Worm (Caenorhabditis elegans) whole organism, mixed stage, embryonic: ENCODE results near the gene C47D12.4.

ENCODE experiments used
- M03D4.4 ChIP-seq: sonication (generic microtip); optimal IDR thresholded peaks from 2 replicates; lab custom pipeline; 2017; ENCODE audit warnings: mild to moderate bottlenecking, missing genetic modification characterization, missing compliant biosample characterization
- bed-3 ChIP-seq: fragments of 200-800 bp; sonication (Bioruptor generic); optimal IDR thresholded peaks from 3 replicates; lab custom pipeline; 2018; ENCODE audit warnings: mild to moderate bottlenecking, missing genetic modification characterization, moderate library complexity, missing compliant biosample characterization
- blmp-1 ChIP-seq: fragments of 150-350 bp; optimal IDR thresholded peaks from 2 replicates; lab custom pipeline; 2014; ENCODE audit warnings: missing biosample characterization, missing genetic modification characterization
- ceh-39 ChIP-seq: fragments of 150-350 bp; optimal IDR thresholded peaks from 2 replicates; lab custom pipeline; 2014; ENCODE audit warnings: missing biosample characterization, missing genetic modification characterization
- ceh-43 ChIP-seq: fragments of 200-800 bp; sonication (Bioruptor generic); optimal IDR thresholded peaks from 2 replicates; lab custom pipeline; 2018; ENCODE audit warnings: mild to moderate bottlenecking, missing genetic modification characterization, moderate library complexity, missing compliant biosample characterization
- ceh-83 ChIP-seq: fragments of 200-800 bp; sonication (Bioruptor generic); optimal IDR thresholded peaks from 2 replicates; lab custom pipeline; 2018; ENCODE audit warnings: mild to moderate bottlenecking, missing genetic modification characterization, missing compliant biosample characterization
- ces-1 ChIP-seq: fragments of 150-350 bp; optimal IDR thresholded peaks from 2 replicates; lab custom pipeline; 2014; ENCODE audit warnings: missing biosample characterization, missing genetic modification reagents, missing genetic modification characterization
- cnd-1 ChIP-seq: fragments of 200-800 bp; sonication (Bioruptor generic); optimal IDR thresholded peaks from 2 replicates; lab custom pipeline; 2018; ENCODE audit warnings: mild to moderate bottlenecking, missing genetic modification characterization, missing compliant biosample characterization
- drap-1 ChIP-seq: fragments of 200-800 bp; sonication (Bioruptor generic); optimal IDR thresholded peaks from 3 replicates; lab custom pipeline; 2018; ENCODE audit warnings: mild to moderate bottlenecking, missing genetic modification characterization, missing compliant biosample characterization
- elt-1 ChIP-seq: sonication (generic microtip); optimal IDR thresholded peaks from 2 replicates; lab custom pipeline; 2017; ENCODE audit warnings: missing genetic modification characterization, mild to moderate bottlenecking, missing compliant biosample characterization, antibody characterized with exemption, moderate library complexity, borderline replicate concordance; ENCODE audit not compliant: insufficient read depth
- elt-3 ChIP-seq: fragments of 150-350 bp; optimal IDR thresholded peaks from 2 replicates; lab custom pipeline; 2014; ENCODE audit warnings: missing biosample characterization, missing genetic modification characterization
- flh-1 ChIP-seq: fragments of 200-800 bp; sonication (Bioruptor generic); optimal IDR thresholded peaks from 2 replicates; lab custom pipeline; 2018; ENCODE audit warnings: mild to moderate bottlenecking, missing genetic modification characterization, moderate library complexity, missing compliant biosample characterization
- ham-2 ChIP-seq: fragments of 200-800 bp; sonication (Bioruptor generic); optimal IDR thresholded peaks from 2 replicates; lab custom pipeline; 2018; ENCODE audit warnings: mild to moderate bottlenecking, missing genetic modification characterization, missing compliant biosample characterization
- hlh-1 ChIP-seq: fragments of 150-350 bp; optimal IDR thresholded peaks from 2 replicates; lab custom pipeline; 2014; ENCODE audit warnings: missing biosample characterization, missing genetic modification reagents, missing genetic modification characterization
- lin-13 ChIP-seq: fragments of 150-350 bp; optimal IDR thresholded peaks from 2 replicates; lab custom pipeline; 2014; ENCODE audit warnings: missing biosample characterization, missing genetic modification characterization
- lin-32 ChIP-seq: fragments of 200-800 bp; sonication (Bioruptor generic); optimal IDR thresholded peaks from 2 replicates; lab custom pipeline; 2018; ENCODE audit warnings: mild to moderate bottlenecking, missing genetic modification characterization, missing compliant biosample characterization
- lsy-2 ChIP-seq: fragments of 150-350 bp; optimal IDR thresholded peaks from 2 replicates; lab custom pipeline; 2014; ENCODE audit warnings: missing biosample characterization, missing genetic modification characterization
- mab-5 ChIP-seq: fragments of 150-350 bp; optimal IDR thresholded peaks from 2 replicates; lab custom pipeline; 2014; ENCODE audit warnings: missing biosample characterization, missing genetic modification characterization
- mep-1 ChIP-seq: fragments of 150-350 bp; optimal IDR thresholded peaks from 2 replicates; lab custom pipeline; 2017; ENCODE audit warnings: missing biosample characterization, missing genetic modification reagents, missing genetic modification characterization, inconsistent platforms
- mls-2 ChIP-seq: sonication (generic microtip); optimal IDR thresholded peaks from 2 replicates; lab custom pipeline; 2016; ENCODE audit warnings: mild to moderate bottlenecking, missing genetic modification characterization, moderate library complexity, missing compliant biosample characterization
- nhr-12 ChIP-seq: fragments of 150-350 bp; optimal IDR thresholded peaks from 2 replicates; lab custom pipeline; 2014; ENCODE audit warnings: missing biosample characterization, missing genetic modification characterization
- nhr-2 ChIP-seq: fragments of 150-350 bp; optimal IDR thresholded peaks from 2 replicates; lab custom pipeline; 2014; ENCODE audit warnings: missing biosample characterization, missing genetic modification characterization
- nhr-237 ChIP-seq: fragments of 150-350 bp; optimal IDR thresholded peaks from 2 replicates; lab custom pipeline; 2014; ENCODE audit warnings: missing biosample characterization, missing genetic modification characterization
- nhr-28 ChIP-seq: fragments of 150-350 bp; optimal IDR thresholded peaks from 2 replicates; lab custom pipeline; 2014; ENCODE audit warnings: missing biosample characterization, missing genetic modification characterization
- nhr-76 ChIP-seq: sonication (generic microtip); optimal IDR thresholded peaks from 2 replicates; lab custom pipeline; 2017; ENCODE audit warnings: missing biosample characterization, missing genetic modification characterization
- sem-2 ChIP-seq: fragments of 200-800 bp; sonication (Bioruptor generic); optimal IDR thresholded peaks from 2 replicates; lab custom pipeline; 2018; ENCODE audit warnings: mild to moderate bottlenecking, missing genetic modification characterization, missing compliant biosample characterization
- snpc-4 ChIP-seq: fragments of 150-350 bp; optimal IDR thresholded peaks from 2 replicates; lab custom pipeline; 2014; ENCODE audit warnings: missing biosample characterization, missing genetic modification characterization
- sptf-1 ChIP-seq: sonication (generic microtip); optimal IDR thresholded peaks from 2 replicates; lab custom pipeline; 2017; ENCODE audit warnings: mild to moderate bottlenecking, missing genetic modification characterization, moderate library complexity, missing compliant biosample characterization
- tbx-8 ChIP-seq: fragments of 200-800 bp; sonication (Bioruptor generic); optimal IDR thresholded peaks from 2 replicates; lab custom pipeline; 2018; ENCODE audit warnings: mild to moderate bottlenecking, missing genetic modification characterization, moderate library complexity, missing compliant biosample characterization
- unc-120 ChIP-seq: sonication (generic microtip); optimal IDR thresholded peaks from 2 replicates; lab custom pipeline; 2017; ENCODE audit warnings: missing genetic modification characterization, missing compliant biosample characterization; ENCODE audit not compliant: poor library complexity, severe bottlenecking
- unc-39 ChIP-seq: fragments of 150-350 bp; optimal IDR thresholded peaks from 2 replicates; lab custom pipeline; 2014; ENCODE audit warnings: missing biosample characterization, missing genetic modification characterization
- unc-62 ChIP-seq: fragments of 150-350 bp; optimal IDR thresholded peaks from 2 replicates; lab custom pipeline; 2014; ENCODE audit warnings: missing biosample characterization, missing genetic modification reagents, missing genetic modification characterization
- zip-8 ChIP-seq: fragments of 150-350 bp; optimal IDR thresholded peaks from 2 replicates; lab custom pipeline; 2014; ENCODE audit warnings: missing biosample characterization, missing genetic modification characterization
- ztf-11 ChIP-seq: fragments of 150-350 bp; optimal IDR thresholded peaks from 2 replicates; lab custom pipeline; 2014; ENCODE audit warnings: missing biosample characterization, missing genetic modification characterization

C47D12.4 gene

ce11 chrII:11649239-11649638, 32.3 kb upstream of the C47D12.4 start:
- TF ChIP-seq nhr-28 (tag; lab: Kevin White, UChicago) (no peak), drap-1 (GFP tag; lab: Kevin White, UChicago) (no peak), unc-120 (tag; lab: Kevin White, UChicago) (no peak), elt-1 (tag; lab: Kevin White, UChicago) (no peak), sem-2 (no peak), ceh-39 (no peak), blmp-1 (no peak), unc-62 (GFP tag; lab: Kevin White, UChicago) (no peak), cnd-1 (tag; lab: Kevin White, UChicago) (no peak), ceh-83 (no peak), tbx-8 (GFP tag; lab: Kevin White, UChicago) (no peak), flh-1 (GFP tag; lab: Kevin White, UChicago) (no peak), nhr-237 (tag; lab: Kevin White, UChicago) (no peak), lin-32 (GFP tag; lab: Kevin White, UChicago) (no peak)

ce11 chrII:11650975-11651588, 30.5 kb upstream of the C47D12.4 start, which contains the start of gene coa-7:
coa-7 (minus strand) TSS chrII:11651148.
- no peak for TF ChIP-seq ceh-39
- TF ChIP-seq zip-8 (tag; lab: Kevin White, UChicago): no peak
- TF ChIP-seq sptf-1 (tag; lab: Kevin White, UChicago): no peak
- no peak for TF ChIP-seq mls-2 (tag; lab: Kevin White, UChicago)
- TF ChIP-seq ceh-43: no peak

ce11 chrII:11652125-11652524, 29.4 kb upstream of the C47D12.4 start:
- TF ChIP-seq ces-1 (GFP tag; lab: Kevin White, UChicago) (no peak), bed-3 (GFP tag; lab: Kevin White, UChicago) (no peak), unc-39 (no peak), ceh-39 (no peak), flh-1 (GFP tag; lab: Kevin White, UChicago) (no peak), nhr-12 (no peak), unc-62 (GFP tag; lab: Kevin White, UChicago) (no peak), lin-13 (tag; lab: Kevin White, UChicago) (no peak), ztf-11 (tag; lab: Kevin White, UChicago) (no peak), nhr-76 (tag; lab: Kevin White, UChicago) (no peak), tbx-8 (GFP tag; lab: Kevin White, UChicago) (no peak)

ce11 chrII:11652679-11653174, 28.8 kb upstream of the C47D12.4 start, which contains the start of the genes rad-23 and rpn-12:
rad-23 (minus strand) TSS chrII:11652729.
rpn-12 (plus strand) TSS chrII:11653124.
- peak; percentile 33 for TF ChIP-seq ceh-39
- TF ChIP-seq nhr-12: no peak
- peak; percentile 4 for TF ChIP-seq nhr-237 (tag; lab: Kevin White, UChicago)
- TF ChIP-seq lin-13 (tag; lab: Kevin White, UChicago): no peak
- peak; percentile 73 for TF ChIP-seq lsy-2
- TF ChIP-seq mep-1 (tag; lab: Kevin White, UChicago): peak; percentile 90

ce11 chrII:11657079-11657478, 24.5 kb upstream of the C47D12.4 start, which contains the start of gene nep-1:
nep-1 (minus strand) TSS chrII:11657179.
- TF ChIP-seq nhr-237 (tag; lab: Kevin White, UChicago) (no peak), sem-2 (no peak), ham-2 (no peak), sptf-1 (tag; lab: Kevin White, UChicago) (no peak), mls-2 (tag; lab: Kevin White, UChicago) (no peak), nhr-2 (no peak), blmp-1 (no peak)

- no peak for TF ChIP-seq nhr-237 (tag; lab: Kevin White, UChicago)
- TF ChIP-seq nhr-12: no peak
- TF ChIP-seq bed-3 (GFP tag; lab: Kevin White, UChicago): no peak
- TF ChIP-seq sem-2: no peak
- no peak for TF ChIP-seq unc-120 (tag; lab: Kevin White, UChicago)
- no peak for TF ChIP-seq unc-62 (GFP tag; lab: Kevin White, UChicago)
- no peak for TF ChIP-seq mab-5 (tag; lab: Kevin White, UChicago)
- no peak for TF ChIP-seq snpc-4
- TF ChIP-seq lsy-2: no peak
- no peak for TF ChIP-seq blmp-1
- TF ChIP-seq elt-3: no peak
- no peak for TF ChIP-seq ham-2
- no peak for TF ChIP-seq mep-1 (tag; lab: Kevin White, UChicago)
- no peak for TF ChIP-seq ceh-83
- no peak for TF ChIP-seq drap-1 (GFP tag; lab: Kevin White, UChicago)
- TF ChIP-seq elt-1 (tag; lab: Kevin White, UChicago): no peak
- TF ChIP-seq M03D4.4: no peak
- TF ChIP-seq lin-13 (tag; lab: Kevin White, UChicago): no peak
- TF ChIP-seq hlh-1 (tag; lab: Kevin White, UChicago): no peak
Observed at ce11 chrII:11658854-11659253, 22.7 kb upstream of the C47D12.4 start.
